Fruit fly (Drosophila melanogaster) whole organism, embryonic: Measurements from ENCODE around the gene CG7332.
A peak's percentile ranks its signal among the peaks of the same experiment; 100 is the strongest.

Experiments used
- BEAF-32 ChIP-seq: fragments of 200-800 bp; sonication (Bioruptor generic); optimal IDR thresholded peaks from 3 replicates; lab custom pipeline; 2017; ENCODE audit warnings: missing biosample characterization, missing genetic modification characterization, mild to moderate bottlenecking, moderate library complexity, missing genetic modification reagents
- CG1024 ChIP-seq: fragments of 200-800 bp; sonication (Bioruptor generic); IDR thresholded peaks from 2 replicates; pipeline ENCODE4 v1.3.6; 2022; ENCODE audit warnings: missing biosample characterization, missing genetic modification characterization
- CG10366 ChIP-seq: fragments of 200-800 bp; sonication (Bioruptor generic); IDR thresholded peaks from 2 replicates; pipeline ENCODE4 v1.3.6; 2022; ENCODE audit warnings: missing biosample characterization, missing genetic modification characterization
- CG12155 ChIP-seq: fragments of 200-800 bp; sonication (Bioruptor generic); optimal IDR thresholded peaks from 3 replicates; lab custom pipeline; 2016; ENCODE audit warnings: missing biosample characterization, missing genetic modification characterization
- CG12391 ChIP-seq: fragments of 200-800 bp; sonication (Bioruptor generic); optimal IDR thresholded peaks from 3 replicates; lab custom pipeline; 2018; ENCODE audit warnings: missing biosample characterization, mild to moderate bottlenecking, missing genetic modification characterization, moderate library complexity
- CG12659 ChIP-seq: fragments of 200-800 bp; sonication (Bioruptor generic); optimal IDR thresholded peaks from 3 replicates; lab custom pipeline; 2017; ENCODE audit warnings: mild to moderate bottlenecking, missing biosample characterization, missing genetic modification reagents, missing genetic modification characterization
- CG12744 ChIP-seq: fragments of 200-800 bp; sonication (Bioruptor generic); optimal IDR thresholded peaks from 2 replicates; lab custom pipeline; 2016; ENCODE audit warnings: missing biosample characterization, missing genetic modification characterization
- CG13287 ChIP-seq: fragments of 200-800 bp; sonication (Bioruptor generic); IDR thresholded peaks from 2 replicates; pipeline ENCODE4 v1.3.6; 2022; ENCODE audit warnings: missing biosample characterization, missing genetic modification characterization; ENCODE audit not compliant: partially characterized antibody
- CG13424 ChIP-seq: fragments of 200-800 bp; sonication (Bioruptor generic); optimal IDR thresholded peaks from 2 replicates; lab custom pipeline; 2019; ENCODE audit warnings: missing biosample characterization, mild to moderate bottlenecking, missing genetic modification characterization, moderate library complexity
- CG14710 ChIP-seq: fragments of 200-800 bp; sonication (Bioruptor generic); optimal IDR thresholded peaks from 3 replicates; lab custom pipeline; 2019; ENCODE audit warnings: missing biosample characterization, mild to moderate bottlenecking, missing genetic modification characterization, moderate library complexity
- CG15514 ChIP-seq: fragments of 200-800 bp; sonication (Bioruptor generic); optimal IDR thresholded peaks from 3 replicates; lab custom pipeline; 2017; ENCODE audit warnings: missing biosample characterization, missing genetic modification characterization, mild to moderate bottlenecking, moderate library complexity, missing genetic modification reagents
- CG15601 ChIP-seq: fragments of 200-800 bp; sonication (Bioruptor generic); optimal IDR thresholded peaks from 3 replicates; lab custom pipeline; 2019; ENCODE audit warnings: missing biosample characterization, mild to moderate bottlenecking, missing genetic modification characterization, moderate library complexity
- CG17361 ChIP-seq: fragments of 200-800 bp; sonication (Bioruptor generic); IDR thresholded peaks from 3 replicates; pipeline ENCODE4 v1.3.6; 2022; ENCODE audit warnings: missing biosample characterization, missing genetic modification characterization
- CG17802 ChIP-seq: fragments of 200-800 bp; sonication (Bioruptor generic); optimal IDR thresholded peaks from 2 replicates; lab custom pipeline; 2018; ENCODE audit warnings: missing biosample characterization, mild to moderate bottlenecking, missing genetic modification characterization, moderate library complexity
- CG2712 ChIP-seq: fragments of 200-800 bp; optimal IDR thresholded peaks from 3 replicates; lab custom pipeline; 2019; ENCODE audit warnings: missing biosample characterization, mild to moderate bottlenecking, missing genetic modification characterization, moderate library complexity
- CG30403 ChIP-seq: fragments of 200-800 bp; sonication (Bioruptor generic); optimal IDR thresholded peaks from 3 replicates; lab custom pipeline; 2016; ENCODE audit warnings: missing biosample characterization, missing genetic modification characterization
- CG32532 ChIP-seq: fragments of 200-800 bp; sonication (Bioruptor generic); IDR thresholded peaks from 2 replicates; pipeline ENCODE4 v1.3.6; 2022; ENCODE audit warnings: missing biosample characterization, missing genetic modification characterization
- CG34224 ChIP-seq: fragments of 200-800 bp; sonication (Bioruptor generic); IDR thresholded peaks from 3 replicates; pipeline ENCODE4 v1.3.6; 2022; ENCODE audit warnings: missing biosample characterization, missing genetic modification characterization; ENCODE audit not compliant: partially characterized antibody
- CG4404 ChIP-seq: fragments of 200-800 bp; sonication (Bioruptor generic); IDR thresholded peaks from 2 replicates; pipeline ENCODE4 v1.3.6; 2022; ENCODE audit warnings: missing biosample characterization, missing genetic modification characterization
- CG9932 ChIP-seq: fragments of 200-800 bp; sonication (Bioruptor generic); IDR thresholded peaks from 2 replicates; pipeline ENCODE4 v1.3.6; 2022; ENCODE audit warnings: missing biosample characterization, missing genetic modification characterization
- D19A ChIP-seq: fragments of 200-800 bp; optimal IDR thresholded peaks from 3 replicates; lab custom pipeline; 2019; ENCODE audit warnings: missing biosample characterization, mild to moderate bottlenecking, missing genetic modification characterization, moderate library complexity
- Dp ChIP-seq: fragments of 200-800 bp; sonication (Bioruptor generic); optimal IDR thresholded peaks from 2 replicates; lab custom pipeline; 2018; ENCODE audit warnings: missing biosample characterization, mild to moderate bottlenecking, missing genetic modification characterization, moderate library complexity
- Dref ChIP-seq: fragments of 200-800 bp; sonication (Bioruptor generic); IDR thresholded peaks from 2 replicates; pipeline ENCODE4 v1.3.6; 2022; ENCODE audit warnings: missing biosample characterization, missing genetic modification characterization
- E2f1 ChIP-seq: fragments of 200-800 bp; sonication (Bioruptor generic); IDR thresholded peaks from 2 replicates; pipeline ENCODE4 v1.3.6; 2022; ENCODE audit warnings: missing biosample characterization, missing genetic modification characterization
- HLH4C ChIP-seq: fragments of 200-800 bp; sonication (Bioruptor generic); IDR thresholded peaks from 3 replicates; pipeline ENCODE4 v1.3.6; 2022; ENCODE audit warnings: missing biosample characterization, missing genetic modification characterization; ENCODE audit not compliant: partially characterized antibody
- Hr3 ChIP-seq: fragments of 200-800 bp; sonication (Bioruptor generic); optimal IDR thresholded peaks from 3 replicates; lab custom pipeline; 2016; ENCODE audit warnings: missing biosample characterization, missing genetic modification characterization
- MBD-R2 ChIP-seq: fragments of 200-800 bp; sonication (Bioruptor generic); IDR thresholded peaks from 2 replicates; pipeline ENCODE4 v1.3.6; 2022; ENCODE audit warnings: missing biosample characterization, missing genetic modification characterization
- PHDP ChIP-seq: fragments of 200-800 bp; sonication (Bioruptor generic); optimal IDR thresholded peaks from 3 replicates; lab custom pipeline; 2018; ENCODE audit warnings: missing biosample characterization, mild to moderate bottlenecking, missing genetic modification characterization, moderate library complexity
- Ptx1 ChIP-seq: fragments of 200-800 bp; sonication (Bioruptor generic); IDR thresholded peaks from 2 replicates; pipeline ENCODE4 v1.3.6; 2022; ENCODE audit warnings: missing biosample characterization, missing genetic modification characterization
- Scr ChIP-seq: fragments of 200-800 bp; sonication (Bioruptor generic); IDR thresholded peaks from 2 replicates; pipeline ENCODE4 v1.3.6; 2022; ENCODE audit warnings: missing biosample characterization, missing genetic modification characterization; ENCODE audit not compliant: partially characterized antibody
- YL-1 ChIP-seq: fragments of 200-800 bp; sonication (Bioruptor generic); optimal IDR thresholded peaks from 3 replicates; lab custom pipeline; 2017; ENCODE audit warnings: missing biosample characterization, mild to moderate bottlenecking, missing genetic modification characterization
- ara ChIP-seq: fragments of 200-800 bp; sonication (Bioruptor generic); IDR thresholded peaks from 2 replicates; pipeline ENCODE4 v1.3.6; 2022; ENCODE audit warnings: missing biosample characterization, missing genetic modification characterization
- dmrt11E ChIP-seq: fragments of 200-800 bp; sonication (Bioruptor generic); optimal IDR thresholded peaks from 3 replicates; lab custom pipeline; 2018; ENCODE audit warnings: missing biosample characterization, mild to moderate bottlenecking, missing genetic modification characterization, moderate library complexity
- fd3F ChIP-seq: fragments of 200-800 bp; sonication (Bioruptor generic); optimal IDR thresholded peaks from 2 replicates; lab custom pipeline; 2018; ENCODE audit warnings: missing biosample characterization, mild to moderate bottlenecking, missing genetic modification characterization, moderate library complexity
- fd64A ChIP-seq: fragments of 200-800 bp; sonication (Bioruptor generic); optimal IDR thresholded peaks from 3 replicates; lab custom pipeline; 2018; ENCODE audit warnings: missing biosample characterization, mild to moderate bottlenecking, missing genetic modification characterization
- gem ChIP-seq: fragments of 200-800 bp; sonication (Bioruptor generic); optimal IDR thresholded peaks from 2 replicates; lab custom pipeline; 2019; ENCODE audit warnings: missing biosample characterization, mild to moderate bottlenecking, missing genetic modification characterization, moderate library complexity
- gsb-n ChIP-seq: fragments of 200-800 bp; sonication (Bioruptor generic); optimal IDR thresholded peaks from 3 replicates; lab custom pipeline; 2018; ENCODE audit warnings: missing biosample characterization, mild to moderate bottlenecking, missing genetic modification characterization
- nmo ChIP-seq: fragments of 200-800 bp; sonication (Bioruptor generic); optimal IDR thresholded peaks from 2 replicates; lab custom pipeline; 2018; ENCODE audit warnings: missing biosample characterization, mild to moderate bottlenecking, missing genetic modification characterization, moderate library complexity
- onecut ChIP-seq: fragments of 200-800 bp; sonication (Bioruptor generic); IDR thresholded peaks from 2 replicates; pipeline ENCODE4 v1.3.6; 2022; ENCODE audit warnings: missing biosample characterization, missing genetic modification characterization
- pan ChIP-seq, 4 experiments: fragments of >200 bp in 3 of 4; fragments of 200-800 bp in 1 of 4; sonication (Bioruptor generic) in 1 of 4; optimal IDR thresholded peaks in 3 of 4; IDR thresholded peaks in 1 of 4; 2 replicates each; pipeline versions ENCODE4 v1.3.6 to Lab custom; 2017 to 2022; ENCODE audit warnings: missing biosample characterization in 2 of 4, missing genetic modification characterization in 2 of 4, mixed read lengths in 1 of 4
- psq ChIP-seq: fragments of 200-800 bp; sonication (Bioruptor generic); optimal IDR thresholded peaks from 2 replicates; lab custom pipeline; 2017; ENCODE audit warnings: missing biosample characterization, missing genetic modification characterization
- sens-2 ChIP-seq: fragments of 200-800 bp; sonication (Bioruptor generic); IDR thresholded peaks from 2 replicates; pipeline ENCODE4 v1.3.6; 2022; ENCODE audit warnings: missing biosample characterization, missing genetic modification characterization
- ssp ChIP-seq: fragments of 200-800 bp; sonication (Bioruptor generic); IDR thresholded peaks from 2 replicates; pipeline ENCODE4 v1.3.6; 2022; ENCODE audit warnings: missing biosample characterization, missing genetic modification characterization
- tio ChIP-seq: fragments of 200-800 bp; sonication (Bioruptor generic); optimal IDR thresholded peaks from 2 replicates; lab custom pipeline; 2017; ENCODE audit warnings: missing biosample characterization, missing genetic modification characterization, inconsistent platforms
- trem ChIP-seq: fragments of 200-800 bp; optimal IDR thresholded peaks from 3 replicates; lab custom pipeline; 2019; ENCODE audit warnings: missing biosample characterization, mild to moderate bottlenecking, missing genetic modification characterization, moderate library complexity
- unpg ChIP-seq: fragments of 200-800 bp; sonication (Bioruptor generic); optimal IDR thresholded peaks from 3 replicates; lab custom pipeline; 2018; ENCODE audit warnings: missing biosample characterization, mild to moderate bottlenecking, missing genetic modification characterization, moderate library complexity
- vnd ChIP-seq: fragments of 200-800 bp; sonication (Bioruptor generic); IDR thresholded peaks from 3 replicates; pipeline ENCODE4 v1.3.6; 2022; ENCODE audit warnings: missing biosample characterization, missing genetic modification characterization; ENCODE audit not compliant: partially characterized antibody
- zen ChIP-seq: fragments of 200-800 bp; sonication (Bioruptor generic); optimal IDR thresholded peaks from 3 replicates; lab custom pipeline; 2018; ENCODE audit warnings: missing biosample characterization, mild to moderate bottlenecking, missing genetic modification characterization, moderate library complexity
- zfh2 ChIP-seq: fragments of 200-800 bp; sonication (Bioruptor generic); optimal IDR thresholded peaks from 2 replicates; lab custom pipeline; 2016; ENCODE audit warnings: missing biosample characterization, missing genetic modification characterization

Gene CG7332

DNA sequence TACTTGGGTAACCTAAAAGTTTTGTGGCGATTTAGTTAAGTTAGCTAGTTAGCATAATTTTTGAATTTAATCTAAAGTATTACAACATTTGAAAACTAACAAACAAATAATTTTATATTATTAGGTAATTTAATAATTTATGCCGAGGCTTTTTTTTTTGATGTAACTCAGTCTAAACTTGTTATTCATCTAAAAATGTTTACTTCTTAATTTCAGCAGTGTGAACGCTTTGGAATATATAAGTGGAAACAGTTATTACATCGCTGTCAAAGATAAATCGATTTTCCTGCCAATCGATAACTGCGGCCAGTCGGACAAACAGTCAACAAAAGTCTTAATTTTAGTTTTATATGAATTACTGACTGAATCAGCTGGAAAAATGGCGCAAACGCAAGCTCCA lies 26.4 kb upstream of the CG7332 start, which contains the start of gene Usp39 (continued):
- TF ChIP-seq Hr3 (GFP tag; lab: Kevin White, UChicago) = peak; percentile 32
- TF ChIP-seq nmo = peak; percentile 51
- TF ChIP-seq Ptx1 (GFP tag; lab: Robert Waterston, UW) = peak; percentile 24; the same call in 1 of the 2 replicates
- TF ChIP-seq gem (tag; lab: Kevin White, UChicago) = peak; percentile 68
- TF ChIP-seq PHDP (tag; lab: Kevin White, UChicago) = peak; percentile 17
- TF ChIP-seq fd3F (GFP tag; lab: Kevin White, UChicago) = no peak
- peak; percentile 32 for TF ChIP-seq CG2712 (tag; lab: Kevin White, UChicago)
- TF ChIP-seq D19A (tag; lab: Kevin White, UChicago) = no peak
- TF ChIP-seq ara (GFP tag; lab: Robert Waterston, UW) = no peak
- peak; percentile 27 for TF ChIP-seq zen (tag; lab: Kevin White, UChicago)
- peak; percentile 52; the same call in 2 of the 3 replicates for TF ChIP-seq vnd (GFP tag; lab: Robert Waterston, UW)
- TF ChIP-seq CG12155 (GFP tag; lab: Kevin White, UChicago) = peak; percentile 15
- peak; percentile 62 for TF ChIP-seq CG12391 (tag; lab: Kevin White, UChicago)
- TF ChIP-seq CG10366 = peak; percentile 18; the same call in 1 of the 2 replicates
- TF ChIP-seq CG13287 (GFP tag; lab: Robert Waterston, UW) = peak; percentile 53
- peak; percentile 5 for TF ChIP-seq Dp (GFP tag; lab: Kevin White, UChicago)
- peak; percentile 75 for TF ChIP-seq HLH4C (GFP tag; lab: Robert Waterston, UW)
- TF ChIP-seq CG14710 (tag; lab: Kevin White, UChicago) = peak; percentile 68
- TF ChIP-seq CG17361 (GFP tag; lab: Robert Waterston, UW) = peak; percentile 61; the same call in 2 of the 3 replicates
- peak; percentile 56 for TF ChIP-seq CG15514
- no peak for TF ChIP-seq E2f1
- peak; percentile 33 for TF ChIP-seq unpg (GFP tag; lab: Kevin White, UChicago)
- peak; percentile 55 for TF ChIP-seq CG9932
- TF ChIP-seq Scr = peak; percentile 56
- TF ChIP-seq pan (optimal IDR thresholded peaks at IDR 0.05; lab: Kevin White, UChicago) = no peak
- TF ChIP-seq pan (GFP tag; optimal IDR thresholded peaks at IDR 0.05 in 1 of 2, IDR thresholded peaks at IDR 0.05 in 1 of 2) = peak in 1 of 2 experiments; percentile 19
- peak; percentile 56 for TF ChIP-seq CG34224 (GFP tag; lab: Robert Waterston, UW)
- TF ChIP-seq trem (tag; lab: Kevin White, UChicago) = peak; percentile 13
- peak; percentile 63 for TF ChIP-seq CG12659
- TF ChIP-seq fd64A (GFP tag; lab: Kevin White, UChicago) = no peak
- no peak for TF ChIP-seq gsb-n
- TF ChIP-seq CG30403 (GFP tag; lab: Kevin White, UChicago) = peak; percentile 50
- TF ChIP-seq CG12744 (GFP tag; lab: Kevin White, UChicago) = no peak
- no peak for TF ChIP-seq sens-2 (GFP tag; lab: Robert Waterston, UW)
- TF ChIP-seq ssp (GFP tag; lab: Robert Waterston, UW) = peak; percentile 93
- TF ChIP-seq tio = no peak
- TF ChIP-seq zfh2 (GFP tag; lab: Kevin White, UChicago) = no peak
- peak; percentile 61 for TF ChIP-seq BEAF-32 (GFP tag; lab: Kevin White, UChicago)
- peak; percentile 35 for TF ChIP-seq YL-1
- peak; percentile 92 for TF ChIP-seq CG17802 (tag; lab: Kevin White, UChicago)
- TF ChIP-seq Dref (GFP tag; lab: Robert Waterston, UW) = peak; percentile 80
- TF ChIP-seq onecut (GFP tag; lab: Robert Waterston, UW) = no peak
- TF ChIP-seq CG32532 = 0 out of 2 replicates have a peak, but pooled peaks have one; percentile 23
- TF ChIP-seq CG13424 (tag; lab: Kevin White, UChicago) = peak; percentile 38
- no peak for TF ChIP-seq CG15601 (tag; lab: Kevin White, UChicago)
- TF ChIP-seq psq (GFP tag; lab: Kevin White, UChicago) = no peak
- TF ChIP-seq dmrt11E (tag; lab: Kevin White, UChicago) = peak; percentile 26
- TF ChIP-seq MBD-R2 = peak; percentile 78
- no peak for TF ChIP-seq CG4404
- TF ChIP-seq CG1024 (GFP tag; lab: Robert Waterston, UW) = peak; percentile 71; the same call in 1 of the 2 replicates
